Fruit fly (Drosophila melanogaster): ENCODE data around the gene Dsk.
A peak's percentile ranks its signal among the peaks of the same experiment; 100 is the strongest.

The Dsk gene

dm6 chr3R:4215264-4215993, 25.4 kb upstream of the Dsk start, which contains the start of gene CG14636 (continued):
- no peak for TF ChIP-seq NC2α (GFP tag; optimal IDR thresholded peaks at IDR 0.05)
- TF ChIP-seq Hmr (GFP tag; optimal IDR thresholded peaks at IDR 0.05) = peak; percentile 80
- no peak for TF ChIP-seq sna (GFP tag; IDR thresholded peaks at IDR 0.05; ENCODE audit: partially characterized antibody)
- no peak for TF ChIP-seq tll (GFP tag; optimal IDR thresholded peaks at IDR 0.05)
- TF ChIP-seq Myb (GFP tag; optimal IDR thresholded peaks at IDR 0.05) = peak; percentile 53
- peak; percentile 69; the same call in 1 of the 2 replicates for TF ChIP-seq CG31224 (GFP tag; IDR thresholded peaks at IDR 0.05)
- peak; percentile 43 for TF ChIP-seq CG2712 (tag; optimal IDR thresholded peaks at IDR 0.05)
- peak; percentile 80 for TF ChIP-seq CG34422 (GFP tag; IDR thresholded peaks at IDR 0.05)
- peak; percentile 55; the same call in 1 of the 2 replicates for TF ChIP-seq wdn (GFP tag; IDR thresholded peaks at IDR 0.05)
- peak; percentile 69 for TF ChIP-seq tap (tag; optimal IDR thresholded peaks at IDR 0.05)
- no peak for TF ChIP-seq CG10959 (GFP tag; IDR thresholded peaks at IDR 0.05)
- TF ChIP-seq sim (GFP tag; IDR thresholded peaks at IDR 0.05) = peak; percentile 42; the same call in 1 of the 2 replicates
- TF ChIP-seq Hr51 (GFP tag; optimal IDR thresholded peaks at IDR 0.05) = peak in 1 of 2 experiments; percentile 86
- peak; percentile 81; the same call in 2 of the 3 replicates for TF ChIP-seq so (GFP tag; IDR thresholded peaks at IDR 0.05)
- peak; percentile 74 for TF ChIP-seq E2f1 (GFP tag; IDR thresholded peaks at IDR 0.05)
- TF ChIP-seq psq (GFP tag; optimal IDR thresholded peaks at IDR 0.05) = no peak
- TF ChIP-seq CG8281 (tag; optimal IDR thresholded peaks at IDR 0.05) = peak; percentile 35
- peak; percentile 74 for TF ChIP-seq sisA (GFP tag; IDR thresholded peaks at IDR 0.05)
- TF ChIP-seq Max (GFP tag; optimal IDR thresholded peaks at IDR 0.05) = peak; percentile 56
- 0 out of 3 replicates have a peak, but pooled peaks have one; percentile 24 for TF ChIP-seq vnd (GFP tag; IDR thresholded peaks at IDR 0.05; ENCODE audit: partially characterized antibody)
- peak; percentile 74 for TF ChIP-seq nau (GFP tag; optimal IDR thresholded peaks at IDR 0.05)
- TF ChIP-seq CG18599 (GFP tag; optimal IDR thresholded peaks at IDR 0.05) = peak; percentile 83
- TF ChIP-seq CG11560 (tag; IDR thresholded peaks at IDR 0.05) = peak; percentile 69; the same call in 2 of the 3 replicates
- TF ChIP-seq Med (GFP tag) = peak; percentile 96
- TF ChIP-seq CG17385 (GFP tag; optimal IDR thresholded peaks at IDR 0.05) = peak; percentile 68
- peak; percentile 77 for TF ChIP-seq Oli (tag; optimal IDR thresholded peaks at IDR 0.05)
- TF ChIP-seq CG7745 (tag; optimal IDR thresholded peaks at IDR 0.05) = no peak
- no peak for TF ChIP-seq CG3065 (GFP tag; optimal IDR thresholded peaks at IDR 0.05)
- TF ChIP-seq p53 (GFP tag; optimal IDR thresholded peaks at IDR 0.05) = peak; percentile 62
- TF ChIP-seq CG14014 (GFP tag; IDR thresholded peaks at IDR 0.05) = peak; percentile 78
- peak; percentile 24; the same call in 1 of the 2 replicates for TF ChIP-seq CG11085 (GFP tag; IDR thresholded peaks at IDR 0.05)
- TF ChIP-seq Tbp (GFP tag; optimal IDR thresholded peaks at IDR 0.05) = no peak
- no peak for TF ChIP-seq sens-2 (GFP tag; IDR thresholded peaks at IDR 0.05)
- TF ChIP-seq az2 (GFP tag; optimal IDR thresholded peaks at IDR 0.05) = peak; percentile 50
- peak; percentile 52 for TF ChIP-seq Mad (GFP tag; optimal IDR thresholded peaks at IDR 0.05)
- TF ChIP-seq CG3407 (GFP tag; optimal IDR thresholded peaks at IDR 0.05) = peak; percentile 2
- TF ChIP-seq twi (tag; optimal IDR thresholded peaks at IDR 0.05) = no peak
- peak; percentile 76 for TF ChIP-seq lilli (GFP tag; optimal IDR thresholded peaks at IDR 0.05)
- TF ChIP-seq peb (GFP tag; IDR thresholded peaks at IDR 0.05) = peak; percentile 57
- TF ChIP-seq Dip3 (GFP tag; optimal IDR thresholded peaks at IDR 0.05) = peak; percentile 51
- no peak for TF ChIP-seq CG14860 (GFP tag; IDR thresholded peaks at IDR 0.05; ENCODE audit: partially characterized antibody)
- TF ChIP-seq CG30020 (tag; optimal IDR thresholded peaks at IDR 0.05) = no peak
- 0 out of 2 replicates have a peak, but pooled peaks have one; percentile 37 for TF ChIP-seq CkIIα-i1 (GFP tag; IDR thresholded peaks at IDR 0.05)
- peak; percentile 50 for TF ChIP-seq CG10654 (GFP tag; optimal IDR thresholded peaks at IDR 0.05)
- no peak for TF ChIP-seq croc (GFP tag; conservative IDR thresholded peaks at IDR 0.05)
- TF ChIP-seq dmrt99B (tag; optimal IDR thresholded peaks at IDR 0.05) = peak; percentile 82
- peak; percentile 8 for TF ChIP-seq sd (tag; optimal IDR thresholded peaks at IDR 0.05)
- TF ChIP-seq Deaf1 (tag; optimal IDR thresholded peaks at IDR 0.05) = peak; percentile 57
- no peak for TF ChIP-seq hth (optimal IDR thresholded peaks at IDR 0.05)

Measured in whole organism, embryonic.